Worm (Caenorhabditis elegans): ENCODE results near the gene obr-2.

Gene obr-2

DNA sequence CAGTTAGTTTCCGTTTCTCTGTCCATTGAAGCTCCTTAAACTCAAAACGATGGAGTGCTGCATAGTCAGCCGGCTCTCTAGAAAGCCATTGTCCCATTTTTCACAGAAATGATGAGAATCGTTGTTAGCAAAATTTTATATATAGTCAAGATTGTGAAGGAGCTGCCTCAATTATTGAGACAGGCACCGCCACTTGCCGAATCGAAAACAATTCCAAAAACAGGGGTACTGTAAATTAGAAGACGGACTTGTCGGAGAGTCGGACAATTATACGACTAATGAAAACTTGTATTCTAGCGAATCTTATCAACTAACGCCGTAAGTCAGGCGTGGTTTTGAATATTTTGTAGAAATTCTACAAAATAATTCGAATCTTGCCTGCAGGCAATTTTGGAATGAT, 6.2 kb upstream of the obr-2 start, which contains the start of gene F14H8.2:
F14H8.2 (minus strand) TSS at position 101 of the 400 bp plus-strand sequence.
- TF ChIP-seq unc-62 (GFP tag; optimal IDR thresholded peaks at IDR 0.05): no peak

DNA sequence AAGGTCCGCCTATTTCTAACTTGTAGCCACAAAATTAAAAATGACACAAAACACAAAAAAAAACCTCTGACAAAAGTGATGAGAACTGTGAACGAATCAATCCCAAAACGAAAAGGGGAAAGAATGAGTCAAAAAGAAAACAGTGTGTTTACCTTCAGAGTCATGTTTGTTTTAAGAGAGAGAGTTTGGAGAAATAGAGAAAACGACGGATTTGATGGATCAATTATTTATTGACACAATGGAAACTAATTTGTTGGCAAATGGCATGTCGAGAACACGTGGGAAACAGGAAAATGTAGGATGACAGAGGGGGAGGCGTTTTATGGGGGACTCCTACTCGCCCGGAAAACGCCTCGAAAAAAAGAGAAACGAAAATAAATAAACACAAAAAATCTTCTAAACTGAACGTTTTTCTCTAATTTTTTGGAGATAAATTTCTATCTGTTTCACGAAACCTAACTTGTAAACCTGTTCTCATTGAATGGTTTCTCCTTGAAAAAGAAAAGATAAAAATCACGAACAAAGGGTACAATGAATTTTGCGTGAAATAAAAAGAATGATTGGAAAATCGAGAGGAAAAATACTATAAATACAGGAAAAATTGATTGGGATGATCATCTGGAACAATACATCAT, 2.8 kb upstream of the obr-2 start:
- no peak for TF ChIP-seq unc-62 (GFP tag; optimal IDR thresholded peaks at IDR 0.05)

DNA sequence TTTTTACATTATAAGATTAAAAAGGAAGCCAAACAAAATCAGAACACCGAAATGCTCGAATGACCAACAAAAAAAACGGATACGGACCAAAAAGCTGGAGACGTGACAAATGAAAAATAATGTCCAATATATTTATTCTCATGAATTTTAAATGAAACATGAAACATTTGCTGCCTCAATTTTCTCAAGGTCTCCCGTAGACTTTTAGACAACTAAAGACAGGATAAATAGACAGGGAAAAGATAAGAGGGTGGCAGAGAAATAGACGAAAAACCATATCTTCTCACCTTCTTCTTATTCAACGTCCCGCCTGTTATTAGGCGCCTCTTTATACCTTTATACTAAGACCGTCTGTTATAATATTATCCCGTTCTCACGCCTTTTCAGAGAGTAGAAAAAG, 1.7 kb upstream of the obr-2 start:
- no peak for TF ChIP-seq unc-62 (GFP tag; optimal IDR thresholded peaks at IDR 0.05)

DNA sequence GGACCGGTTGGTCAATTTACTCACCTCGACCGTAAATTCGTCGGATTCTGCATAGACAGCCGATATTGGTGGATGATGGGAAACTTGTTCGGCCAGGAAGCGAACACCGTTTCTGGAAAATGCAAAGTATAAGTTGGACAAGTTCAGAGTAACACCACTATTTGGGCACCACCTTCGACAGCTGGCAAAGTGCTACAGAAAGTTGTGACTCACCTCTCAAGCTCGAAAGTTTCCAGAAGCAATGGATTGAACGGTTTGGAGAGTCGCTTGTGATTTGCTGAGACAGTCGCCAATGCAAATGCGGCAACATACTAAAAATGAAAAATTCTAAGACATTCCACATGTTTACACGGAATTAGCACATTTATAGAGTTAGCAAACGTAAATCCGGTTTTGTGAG, 736 bp downstream of the obr-2 start:
- TF ChIP-seq unc-62 (GFP tag; optimal IDR thresholded peaks at IDR 0.05): no peak

DNA sequence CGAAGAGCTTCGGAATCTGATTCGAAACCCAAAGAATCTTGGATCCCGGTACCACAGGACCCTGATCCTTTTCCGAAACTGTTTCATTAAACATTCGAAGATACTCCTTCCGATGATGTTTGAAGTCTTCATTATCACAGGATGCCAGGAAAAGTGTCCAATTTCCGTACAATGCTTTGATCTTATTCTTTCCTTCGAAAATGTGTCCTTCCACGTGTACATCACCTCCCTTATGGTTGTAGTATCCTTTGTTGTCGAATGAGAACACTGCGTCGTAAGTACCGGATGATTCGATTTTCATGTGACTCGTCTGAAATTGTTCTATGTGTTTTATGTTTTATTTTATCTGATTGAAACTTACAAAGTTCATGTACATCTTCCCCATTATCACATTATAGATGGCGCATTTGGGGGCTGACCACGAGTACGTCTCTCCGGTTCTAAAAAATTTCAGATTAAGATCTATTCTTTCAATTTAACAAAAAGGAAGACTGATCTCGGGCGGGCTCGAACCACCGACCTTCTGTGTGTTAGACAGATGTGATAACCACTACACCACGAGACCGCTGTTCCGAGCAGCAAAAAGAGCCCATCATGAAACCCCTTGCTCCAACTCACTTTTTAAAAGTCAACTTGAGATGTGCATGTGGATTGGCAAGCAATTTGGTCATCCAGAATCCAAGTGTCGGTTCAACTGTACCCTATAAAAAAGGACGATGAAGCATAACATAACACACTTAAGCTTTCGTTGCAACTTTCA, 1.3 kb downstream of the obr-2 start:
- TF ChIP-seq unc-62 (GFP tag; optimal IDR thresholded peaks at IDR 0.05): no peak

DNA sequence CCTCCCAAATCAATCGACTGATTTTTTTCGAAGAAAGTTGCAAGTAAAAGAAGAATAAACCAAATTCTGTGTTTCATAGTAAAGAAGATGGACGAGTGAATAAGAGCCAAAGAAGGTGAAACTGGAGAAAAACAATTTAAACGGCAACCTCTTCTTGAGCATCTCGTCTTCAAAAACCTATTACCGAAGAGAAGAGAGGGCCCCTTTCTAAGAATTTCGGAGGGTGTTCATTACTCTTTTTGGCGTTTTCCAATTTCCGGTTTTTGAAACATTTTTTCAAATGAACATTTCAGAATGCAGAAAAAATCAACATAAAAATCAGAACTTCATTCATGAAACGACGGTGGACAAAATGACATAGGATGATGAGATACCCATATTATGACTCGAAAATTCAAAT, 2.5 kb downstream of the obr-2 start, which contains the start of gene nmr-2:
nmr-2 (minus strand) TSS at position 101 of the 400 bp plus-strand sequence.
- TF ChIP-seq unc-62 (GFP tag; optimal IDR thresholded peaks at IDR 0.05): no peak

DNA sequence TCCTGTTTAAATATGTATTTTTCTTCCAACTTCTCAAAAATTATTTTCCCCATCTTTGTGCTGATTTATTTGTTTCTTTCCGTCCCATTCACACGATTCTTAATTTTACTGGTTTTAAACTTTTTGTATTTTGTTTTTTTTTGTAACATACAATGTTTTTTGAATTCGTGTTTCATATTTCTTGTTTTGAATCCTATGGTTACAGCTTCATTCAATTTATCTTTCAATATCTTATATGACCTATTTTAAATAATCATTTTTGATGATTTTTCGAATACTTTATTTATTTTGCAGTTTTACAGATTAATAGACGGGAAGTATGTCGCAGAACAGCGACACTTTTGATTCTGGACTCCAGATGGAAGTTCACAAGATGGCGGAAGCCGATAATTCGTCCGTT, 9.3 kb downstream of the obr-2 start, which contains the start of gene hrde-2:
hrde-2 (plus strand) TSS at position 301 of the 400 bp plus-strand sequence.
- TF ChIP-seq unc-62 (GFP tag; optimal IDR thresholded peaks at IDR 0.05): no peak

DNA sequence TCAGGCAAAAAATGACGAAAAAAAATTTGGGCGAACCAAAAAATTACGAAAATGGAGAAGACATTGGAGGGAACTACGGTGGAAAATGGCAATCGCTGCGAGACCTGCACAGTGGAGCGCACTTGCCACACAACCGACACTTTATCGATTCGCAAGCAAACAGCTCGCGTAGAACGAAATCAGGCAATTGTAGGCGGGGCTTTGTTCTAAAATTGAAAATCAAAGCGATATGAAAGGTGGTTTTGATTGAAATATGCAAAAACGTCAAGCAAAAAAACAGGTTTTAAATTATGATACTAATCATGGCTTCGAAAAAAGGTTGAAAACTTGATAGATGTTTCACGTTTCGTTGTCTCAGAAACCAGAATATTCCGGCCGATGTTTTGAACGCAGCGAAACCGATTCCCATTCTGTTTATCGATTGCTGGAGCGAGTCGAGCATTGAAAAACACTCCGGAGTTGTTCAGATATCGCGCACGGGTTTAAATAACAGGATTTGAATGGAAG, 11.8 kb downstream of the obr-2 start, which contains the start of the genes fib-1 and mut-15:
fib-1 (minus strand) TSS at position 40 of the 507 bp plus-strand sequence.
mut-15 (plus strand) TSS at position 360 of the 507 bp plus-strand sequence.
- no peak for TF ChIP-seq unc-62 (GFP tag; optimal IDR thresholded peaks at IDR 0.05)

DNA sequence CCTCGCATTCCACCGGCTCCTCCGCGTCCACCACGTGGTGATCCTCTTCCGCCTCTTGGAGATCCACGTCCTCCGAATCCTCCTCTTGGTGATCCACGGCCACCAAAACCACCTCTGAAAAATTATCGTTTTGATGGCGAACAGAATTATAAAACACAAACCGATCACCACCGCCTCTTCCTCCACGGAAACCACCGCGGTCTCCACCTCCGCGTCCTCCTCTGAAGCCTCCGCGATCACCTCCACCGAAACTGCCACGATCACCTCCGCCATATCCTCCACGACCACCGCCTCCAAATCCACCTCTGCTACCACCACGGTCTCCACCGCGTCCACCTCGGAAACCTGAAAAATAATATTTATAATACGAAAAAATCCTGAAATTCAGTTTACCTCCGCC, 12.5 kb downstream of the obr-2 start:
- TF ChIP-seq unc-62 (GFP tag; optimal IDR thresholded peaks at IDR 0.05): no peak

DNA sequence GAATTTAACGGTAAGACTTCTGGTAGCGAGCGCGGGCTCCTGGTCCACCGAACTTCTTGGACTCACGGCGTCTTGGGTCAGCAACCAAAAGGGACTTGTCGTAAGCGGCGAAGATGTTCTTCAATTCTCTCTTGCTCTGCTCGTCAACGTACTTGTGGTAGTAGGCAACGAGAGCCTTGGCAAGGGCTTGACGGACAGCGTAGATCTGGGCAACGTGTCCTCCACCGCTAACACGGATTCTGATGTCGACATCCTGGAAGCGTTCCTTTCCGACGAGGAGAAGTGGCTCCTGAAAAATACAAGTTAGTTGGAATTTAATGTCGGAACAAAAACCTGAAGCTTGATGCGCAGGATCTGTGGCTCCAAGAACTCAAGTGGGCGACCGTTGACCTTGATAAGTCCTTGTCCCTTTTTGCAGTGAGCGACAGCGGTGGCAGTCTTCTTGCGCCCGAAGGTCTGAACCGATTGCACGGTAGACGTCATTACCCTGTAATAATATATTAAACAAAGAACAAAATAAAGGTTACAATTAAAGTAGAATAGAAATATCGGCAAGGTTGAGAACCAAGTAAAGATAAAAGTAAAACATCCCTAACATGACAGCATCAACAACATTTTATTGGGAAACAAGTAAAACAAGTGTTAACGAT, 13.9 kb downstream of the obr-2 start, which contains the start of gene rps-16:
rps-16 (minus strand) TSS at position 487 of the 650 bp plus-strand sequence.
- no peak for TF ChIP-seq unc-62 (GFP tag; optimal IDR thresholded peaks at IDR 0.05)

DNA sequence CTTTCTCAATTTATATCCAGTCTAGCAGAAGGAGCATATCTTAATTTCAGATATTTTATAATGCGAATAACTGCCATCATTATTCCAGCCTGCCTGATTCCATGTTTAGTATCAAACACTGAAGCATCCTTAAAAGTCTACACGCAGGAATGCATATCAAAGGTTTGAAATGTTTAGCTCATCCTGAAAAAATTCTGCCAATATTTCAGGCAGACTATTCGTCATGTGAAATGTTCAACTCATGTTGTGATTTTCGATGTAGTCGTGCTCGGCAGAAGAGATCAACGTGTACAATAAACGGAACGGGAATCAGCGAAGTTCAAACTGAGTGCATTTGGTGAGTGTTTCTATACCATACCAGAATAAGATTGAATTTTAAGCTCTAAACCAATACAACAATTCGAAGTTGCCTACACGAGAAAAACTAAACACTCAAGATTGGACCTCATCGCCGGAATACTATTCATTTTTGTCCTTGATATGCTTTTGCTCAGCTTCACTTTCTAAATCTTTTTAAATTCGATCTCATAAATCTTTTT, 14.5 kb downstream of the obr-2 start, which contains the start of gene T01C3.11:
T01C3.11 (plus strand) TSS at position 51 of the 539 bp plus-strand sequence.
- no peak for TF ChIP-seq unc-62 (GFP tag; optimal IDR thresholded peaks at IDR 0.05)

DNA sequence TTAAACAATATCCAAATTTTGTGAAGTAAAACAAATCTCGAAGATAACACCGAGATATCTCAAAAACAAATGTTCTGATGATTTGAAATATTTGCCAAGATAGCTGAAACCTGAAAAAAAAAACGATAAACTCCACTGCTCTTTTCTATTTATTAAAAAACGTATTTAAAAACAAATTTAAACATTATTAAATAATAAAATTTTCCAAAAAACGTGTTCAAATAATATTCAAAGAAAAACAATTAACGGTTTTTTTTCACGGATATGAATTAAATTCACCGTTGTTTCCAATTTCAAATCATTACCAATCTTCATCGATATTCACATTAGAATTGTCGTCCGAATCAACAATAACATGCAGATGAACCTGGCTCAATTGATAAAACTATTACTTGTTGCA, 17.8 kb downstream of the obr-2 start, which contains the start of gene irld-14:
irld-14 (plus strand) TSS at position 301 of the 400 bp plus-strand sequence.
- no peak for TF ChIP-seq unc-62 (GFP tag; optimal IDR thresholded peaks at IDR 0.05)

DNA sequence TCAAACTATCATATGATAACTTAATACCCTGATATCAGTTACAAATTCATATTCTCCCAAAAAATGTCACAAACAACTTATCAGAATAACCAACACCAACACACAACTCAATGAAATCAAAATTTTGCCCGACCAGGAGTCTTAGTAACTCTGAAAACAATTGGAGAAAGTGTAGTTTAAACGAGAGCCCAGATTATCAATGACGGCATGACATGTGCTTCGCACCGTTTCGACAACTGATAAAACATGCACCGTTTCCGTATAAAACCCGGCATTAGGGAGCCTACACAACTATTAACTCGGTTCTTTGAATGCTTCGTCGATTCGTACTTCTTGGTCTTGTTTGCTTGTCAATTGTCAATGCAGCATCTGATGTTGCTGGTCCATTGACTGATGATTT, 20.4 kb downstream of the obr-2 start, which contains the start of gene fil-1:
fil-1 (plus strand) TSS at position 219 of the 400 bp plus-strand sequence.
- no peak for TF ChIP-seq unc-62 (GFP tag; optimal IDR thresholded peaks at IDR 0.05)

DNA sequence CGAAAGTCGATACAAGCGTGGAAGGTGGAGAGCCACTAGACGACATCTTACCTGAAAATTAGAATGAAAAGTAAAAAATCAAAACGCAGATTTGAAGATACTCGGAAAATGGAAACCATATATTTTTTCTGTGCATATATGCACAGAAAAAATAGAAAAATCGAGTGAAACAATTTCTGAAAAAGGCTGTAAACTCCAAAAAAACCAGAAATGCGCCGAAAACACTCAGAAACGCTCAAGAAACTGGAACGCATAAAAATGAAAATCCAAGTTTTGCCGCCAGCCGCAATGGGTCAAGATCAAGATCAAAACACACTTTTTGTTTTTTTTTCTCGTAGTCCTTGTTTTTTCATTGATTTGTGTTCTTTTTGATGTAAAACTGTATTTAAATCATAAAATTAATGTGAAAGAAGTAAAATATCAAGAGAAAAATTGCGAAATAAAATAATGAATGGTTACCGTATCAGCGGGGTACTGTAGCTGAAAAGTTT, 21.4 kb downstream of the obr-2 start, which contains the start of gene T01C3.3:
T01C3.3 (minus strand) TSS at position 51 of the 491 bp plus-strand sequence.
- TF ChIP-seq unc-62 (GFP tag; optimal IDR thresholded peaks at IDR 0.05): no peak

DNA sequence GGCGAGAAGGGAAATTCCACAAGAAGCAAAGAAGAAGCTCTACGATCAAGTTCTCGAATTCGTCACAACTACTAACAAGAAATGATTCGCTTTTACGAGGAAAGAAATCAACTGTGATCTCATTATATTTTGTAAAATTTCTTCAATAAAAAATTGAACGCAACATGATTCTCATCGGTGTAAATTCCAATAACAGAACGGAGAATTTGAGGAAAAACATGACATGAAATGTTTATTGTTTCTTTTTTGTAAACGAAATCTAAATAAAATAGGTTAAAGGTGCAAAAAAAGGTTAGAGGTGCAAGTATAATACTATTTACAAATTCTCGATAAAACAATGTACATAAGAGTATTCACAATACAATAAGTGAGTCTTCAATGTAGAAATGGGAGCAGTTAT, 22.6 kb downstream of the obr-2 start:
- TF ChIP-seq unc-62 (GFP tag; optimal IDR thresholded peaks at IDR 0.05): no peak

Data from whole organism, dauer.